Worm (Caenorhabditis elegans) whole organism, L3 larva: Measurements from ENCODE around the gene far-2.

Source experiments
- R02D3.7 ChIP-seq: fragments of 150-350 bp; optimal IDR thresholded peaks from 2 replicates; lab custom pipeline; 2014; ENCODE audit warnings: missing biosample characterization, missing genetic modification characterization
- ceh-28 ChIP-seq: fragments of 150-350 bp; optimal IDR thresholded peaks from 2 replicates; lab custom pipeline; 2014; ENCODE audit warnings: missing biosample characterization, missing genetic modification reagents, missing genetic modification characterization
- ceh-82 ChIP-seq: fragments of 150-350 bp; optimal IDR thresholded peaks from 2 replicates; lab custom pipeline; 2014; ENCODE audit warnings: missing biosample characterization, missing genetic modification characterization
- elt-2 ChIP-seq: sonication (generic microtip); optimal IDR thresholded peaks from 2 replicates; lab custom pipeline; 2016; ENCODE audit warnings: missing genetic modification reagents, mild to moderate bottlenecking, missing genetic modification characterization, missing compliant biosample characterization
- fkh-10 ChIP-seq: sonication (generic microtip); optimal IDR thresholded peaks from 2 replicates; lab custom pipeline; 2017; ENCODE audit warnings: missing biosample characterization, missing genetic modification reagents, missing genetic modification characterization
- fos-1 ChIP-seq: fragments of 150-350 bp; optimal IDR thresholded peaks from 2 replicates; lab custom pipeline; 2014; ENCODE audit warnings: missing biosample characterization, missing genetic modification characterization
- hmg-11 ChIP-seq: sonication (generic microtip); optimal IDR thresholded peaks from 2 replicates; lab custom pipeline; 2016; ENCODE audit warnings: missing genetic modification characterization, missing compliant biosample characterization
- nhr-12 ChIP-seq: fragments of 150-350 bp; optimal IDR thresholded peaks from 2 replicates; lab custom pipeline; 2014; ENCODE audit warnings: missing biosample characterization, missing genetic modification characterization
- nhr-28 ChIP-seq: fragments of 150-350 bp; optimal IDR thresholded peaks from 2 replicates; lab custom pipeline; 2014; ENCODE audit warnings: missing biosample characterization, missing genetic modification characterization
- pha-4 ChIP-seq: fragments of 150-350 bp; optimal IDR thresholded peaks from 2 replicates; lab custom pipeline; 2014; ENCODE audit warnings: missing biosample characterization, missing genetic modification reagents, missing genetic modification characterization
- tbx-2 ChIP-seq: sonication (generic microtip); optimal IDR thresholded peaks from 2 replicates; lab custom pipeline; 2016; ENCODE audit warnings: mild to moderate bottlenecking, missing genetic modification characterization, missing compliant biosample characterization
- unc-39 ChIP-seq: sonication (generic microtip); optimal IDR thresholded peaks from 4 replicates; lab custom pipeline; 2017; ENCODE audit warnings: missing biosample characterization, missing genetic modification characterization
- unc-62 ChIP-seq: fragments of 150-350 bp; sonication (generic microtip); optimal IDR thresholded peaks from 4 replicates; lab custom pipeline; 2014; ENCODE audit warnings: missing biosample characterization, missing genetic modification reagents, missing genetic modification characterization
- ztf-11 ChIP-seq: fragments of 150-350 bp; optimal IDR thresholded peaks from 2 replicates; lab custom pipeline; 2014; ENCODE audit warnings: missing biosample characterization, missing genetic modification characterization

DNA sequence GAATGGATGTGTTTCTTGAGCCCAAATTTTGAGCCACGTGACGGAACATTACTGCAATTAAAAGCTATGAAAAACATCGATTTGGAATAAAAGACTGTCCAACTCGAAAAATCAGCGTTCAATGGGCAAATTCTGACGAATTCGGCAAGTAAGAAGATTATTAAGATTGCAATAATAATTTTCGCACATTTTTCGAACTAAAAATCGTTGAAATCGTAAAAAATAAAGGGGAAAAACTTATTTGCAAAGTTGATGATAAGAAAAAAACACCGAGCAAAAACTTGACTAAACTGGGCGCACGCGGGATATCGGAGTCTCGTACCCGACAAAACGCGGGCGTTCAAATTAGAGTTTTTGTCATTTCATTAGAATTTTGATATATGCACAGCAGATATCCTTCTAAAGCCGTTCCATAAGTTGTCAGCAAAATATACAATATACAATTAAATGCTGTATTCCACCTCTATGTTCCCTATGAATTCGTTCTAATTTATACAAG is 7.7 kb downstream of the far-2 start, which contains the start of the genes mccc-2 and mrpl-44:
- TF ChIP-seq elt-2 (tag; lab: Kevin White, UChicago) = no peak
- TF ChIP-seq nhr-12 = no peak
- no peak for TF ChIP-seq ceh-82 (tag; lab: Kevin White, UChicago)
- no peak for TF ChIP-seq nhr-28 (tag; lab: Kevin White, UChicago)
- no peak for TF ChIP-seq ceh-28 (tag; lab: Kevin White, UChicago)
- TF ChIP-seq unc-39 = no peak
- no peak for TF ChIP-seq fkh-10 (GFP tag; lab: Kevin White, UChicago)
- no peak for TF ChIP-seq unc-62 (GFP tag; lab: Kevin White, UChicago)
- TF ChIP-seq R02D3.7 (tag; lab: Kevin White, UChicago) = no peak
- TF ChIP-seq pha-4 (tag; lab: Kevin White, UChicago) = no peak
- TF ChIP-seq hmg-11 (tag; lab: Kevin White, UChicago) = no peak
- TF ChIP-seq ztf-11 (tag; lab: Kevin White, UChicago) = no peak
- no peak for TF ChIP-seq tbx-2 (tag; lab: Kevin White, UChicago)
- TF ChIP-seq fos-1 = no peak
